Fruit fly (Drosophila melanogaster) whole organism, embryonic: Measurements from ENCODE around the gene Fst.

Experiments used
- ATbp ChIP-seq: fragments of 200-800 bp; sonication (Bioruptor generic); optimal IDR thresholded peaks from 2 replicates; lab custom pipeline; 2017; ENCODE audit warnings: missing biosample characterization, mild to moderate bottlenecking, missing genetic modification characterization, missing genetic modification reagents
- Awh ChIP-seq: fragments of 200-800 bp; sonication (Bioruptor generic); IDR thresholded peaks from 2 replicates; pipeline ENCODE4, ENCODE4 v1.3.6; 2022; ENCODE audit warnings: missing biosample characterization, missing genetic modification characterization
- CG10209 ChIP-seq: fragments of 200-800 bp; sonication (Bioruptor generic); optimal IDR thresholded peaks from 3 replicates; lab custom pipeline; 2017; ENCODE audit warnings: missing biosample characterization, mild to moderate bottlenecking, missing genetic modification characterization, missing genetic modification reagents
- CG10565 ChIP-seq: fragments of 200-800 bp; sonication (Bioruptor generic); optimal IDR thresholded peaks from 3 replicates; lab custom pipeline; 2016; ENCODE audit warnings: missing biosample characterization, mild to moderate bottlenecking, missing genetic modification characterization
- CG1233 ChIP-seq: fragments of 200-800 bp; sonication (Bioruptor generic); optimal IDR thresholded peaks from 4 replicates; lab custom pipeline; 2018; ENCODE audit warnings: missing biosample characterization, mild to moderate bottlenecking, missing genetic modification characterization
- CG12769 ChIP-seq: fragments of 200-800 bp; sonication (Bioruptor generic); optimal IDR thresholded peaks from 2 replicates; lab custom pipeline; 2019; ENCODE audit warnings: missing biosample characterization, mild to moderate bottlenecking, missing genetic modification characterization, moderate library complexity
- CG14710 ChIP-seq: fragments of 200-800 bp; sonication (Bioruptor generic); optimal IDR thresholded peaks from 3 replicates; lab custom pipeline; 2019; ENCODE audit warnings: missing biosample characterization, mild to moderate bottlenecking, missing genetic modification characterization, moderate library complexity
- CG1603 ChIP-seq: fragments of 200-800 bp; sonication (Bioruptor generic); optimal IDR thresholded peaks from 2 replicates; lab custom pipeline; 2019; ENCODE audit warnings: missing biosample characterization, mild to moderate bottlenecking, missing genetic modification characterization, moderate library complexity
- CG17385 ChIP-seq: fragments of 200-800 bp; sonication (Bioruptor generic); optimal IDR thresholded peaks from 3 replicates; lab custom pipeline; 2018; ENCODE audit warnings: missing biosample characterization, mild to moderate bottlenecking, missing genetic modification characterization
- CG2202 ChIP-seq: fragments of 200-800 bp; sonication (Bioruptor generic); optimal IDR thresholded peaks from 2 replicates; lab custom pipeline; 2018; ENCODE audit warnings: missing biosample characterization, mild to moderate bottlenecking, missing genetic modification characterization
- CG2889 ChIP-seq: fragments of 200-800 bp; sonication (Bioruptor generic); IDR thresholded peaks from 3 replicates; pipeline ENCODE4 v1.3.6; 2022; ENCODE audit warnings: missing biosample characterization, missing genetic modification characterization
- CG33213 ChIP-seq: fragments of 200-800 bp; sonication (Bioruptor generic); optimal IDR thresholded peaks from 3 replicates; lab custom pipeline; 2016; ENCODE audit warnings: missing biosample characterization, missing genetic modification characterization
- CG34422 ChIP-seq: fragments of 200-800 bp; sonication (Bioruptor generic); IDR thresholded peaks from 3 replicates; pipeline ENCODE4 v1.3.6; 2022; ENCODE audit warnings: missing biosample characterization, missing genetic modification characterization
- CG7786 ChIP-seq: fragments of 200-800 bp; sonication (Bioruptor generic); optimal IDR thresholded peaks from 2 replicates; lab custom pipeline; 2016; ENCODE audit warnings: missing biosample characterization, missing genetic modification characterization
- CG7987 ChIP-seq: fragments of 200-800 bp; sonication (Bioruptor generic); optimal IDR thresholded peaks from 2 replicates; lab custom pipeline; 2018; ENCODE audit warnings: missing biosample characterization, mild to moderate bottlenecking, missing genetic modification characterization, moderate library complexity
- Eip74EF ChIP-seq, 2 experiments: fragments of 200-800 bp in 1 of 2; fragments of >200 bp in 1 of 2; sonication (Bioruptor generic) in 1 of 2; optimal IDR thresholded peaks; 2 replicates each; lab custom pipeline; 2017 to 2019; ENCODE audit warnings: missing biosample characterization in 2 of 2, missing genetic modification characterization in 2 of 2, mild to moderate bottlenecking in 1 of 2, moderate library complexity in 1 of 2
- Med ChIP-seq: fragments of 200-800 bp; sonication (Bioruptor generic); peaks from one replicate; lab custom pipeline; 2016; ENCODE audit warnings: missing biosample characterization, missing genetic modification characterization, mild to moderate bottlenecking, inconsistent platforms, moderate library complexity
- Pdp1 ChIP-seq, 2 experiments: fragments of 200-800 bp; sonication (Bioruptor generic); optimal IDR thresholded peaks; 3 replicates each; lab custom pipeline; 2016; ENCODE audit warnings: missing biosample characterization in 2 of 2, missing genetic modification characterization in 2 of 2, mild to moderate bottlenecking in 1 of 2, moderate library complexity in 1 of 2
- Sox102F ChIP-seq: fragments of 200-800 bp; sonication (Bioruptor generic); optimal IDR thresholded peaks from 2 replicates; lab custom pipeline; 2018; ENCODE audit warnings: missing biosample characterization, mild to moderate bottlenecking, missing genetic modification characterization, moderate library complexity
- Stat92E ChIP-seq, 3 experiments: fragments of >200 bp in 2 of 3; fragments of 200-800 bp in 1 of 3; sonication (Bioruptor generic) in 1 of 3; optimal IDR thresholded peaks; 2 replicates each; lab custom pipeline; 2017 to 2019; ENCODE audit warnings: missing biosample characterization in 3 of 3, missing genetic modification characterization in 3 of 3, mild to moderate bottlenecking in 1 of 3, moderate library complexity in 1 of 3
- al ChIP-seq: fragments of 200-800 bp; sonication (Bioruptor generic); IDR thresholded peaks from 2 replicates; pipeline ENCODE4 v1.3.6; 2022; ENCODE audit warnings: missing biosample characterization, missing genetic modification characterization
- bbx ChIP-seq: fragments of 200-800 bp; sonication (Bioruptor generic); IDR thresholded peaks from 2 replicates; pipeline ENCODE4 v1.3.6; 2022; ENCODE audit warnings: missing biosample characterization, missing genetic modification characterization; ENCODE audit not compliant: partially characterized antibody
- caup ChIP-seq: fragments of 200-800 bp; sonication (Bioruptor generic); optimal IDR thresholded peaks from 3 replicates; lab custom pipeline; 2017; ENCODE audit warnings: missing biosample characterization, mild to moderate bottlenecking, missing genetic modification characterization, moderate library complexity; ENCODE audit not compliant: severe bottlenecking
- cg ChIP-seq: fragments of 200-800 bp; sonication (Bioruptor generic); optimal IDR thresholded peaks from 3 replicates; lab custom pipeline; 2019; ENCODE audit warnings: missing biosample characterization, mild to moderate bottlenecking, missing genetic modification characterization, moderate library complexity
- chinmo ChIP-seq: fragments of 200-800 bp; sonication (Bioruptor generic); IDR thresholded peaks from 4 replicates; pipeline ENCODE4 v1.3.6; 2022; ENCODE audit warnings: missing biosample characterization, missing genetic modification characterization; ENCODE audit not compliant: partially characterized antibody
- chm ChIP-seq: fragments of 200-800 bp; sonication (Bioruptor generic); IDR thresholded peaks from 2 replicates; pipeline ENCODE4 v1.3.6; 2022; ENCODE audit warnings: missing biosample characterization, missing genetic modification characterization
- ci ChIP-seq: fragments of 200-800 bp; sonication (Bioruptor generic); IDR thresholded peaks from 3 replicates; pipeline ENCODE4 v1.3.6; 2022; ENCODE audit warnings: missing biosample characterization, missing genetic modification characterization
- crol ChIP-seq: fragments of 200-800 bp; sonication (Bioruptor generic); IDR thresholded peaks from 2 replicates; pipeline ENCODE4 v1.3.6; 2022; ENCODE audit warnings: missing biosample characterization, missing genetic modification characterization
- gem ChIP-seq: fragments of 200-800 bp; sonication (Bioruptor generic); optimal IDR thresholded peaks from 2 replicates; lab custom pipeline; 2019; ENCODE audit warnings: missing biosample characterization, mild to moderate bottlenecking, missing genetic modification characterization, moderate library complexity
- gsb ChIP-seq: fragments of 200-800 bp; sonication (Bioruptor generic); IDR thresholded peaks from 2 replicates; pipeline ENCODE4 v1.3.6; 2022; ENCODE audit warnings: missing biosample characterization, missing genetic modification characterization
- ham ChIP-seq: fragments of 200-800 bp; sonication (Bioruptor generic); IDR thresholded peaks from 2 replicates; pipeline ENCODE4 v1.3.6; 2022; ENCODE audit warnings: missing biosample characterization, missing genetic modification characterization
- ind ChIP-seq: fragments of 200-800 bp; sonication (Bioruptor generic); optimal IDR thresholded peaks from 3 replicates; lab custom pipeline; 2016; ENCODE audit warnings: missing biosample characterization, missing genetic modification characterization
- kah ChIP-seq: fragments of 200-800 bp; sonication (Bioruptor generic); optimal IDR thresholded peaks from 2 replicates; lab custom pipeline; 2018; ENCODE audit warnings: missing biosample characterization, mild to moderate bottlenecking, missing genetic modification characterization
- knrl ChIP-seq: fragments of 200-800 bp; sonication (Bioruptor generic); IDR thresholded peaks from 3 replicates; pipeline ENCODE4 v1.3.6; 2022; ENCODE audit warnings: missing biosample characterization, missing genetic modification characterization; ENCODE audit not compliant: partially characterized antibody
- lov ChIP-seq, 2 experiments: fragments of 200-800 bp in 1 of 2; fragments of >200 bp in 1 of 2; sonication (Bioruptor generic) in 1 of 2; IDR thresholded peaks in 1 of 2; optimal IDR thresholded peaks in 1 of 2; 2 replicates in 1 of 2; 3 replicates in 1 of 2; pipeline versions ENCODE4 v1.3.6 to Lab custom; 2017 to 2022; ENCODE audit warnings: missing biosample characterization in 1 of 2, missing genetic modification characterization in 1 of 2
- oc ChIP-seq: fragments of 200-800 bp; sonication (Bioruptor generic); optimal IDR thresholded peaks from 2 replicates; lab custom pipeline; 2018; ENCODE audit warnings: missing biosample characterization, mild to moderate bottlenecking, missing genetic modification characterization, moderate library complexity
- otp ChIP-seq: fragments of 200-800 bp; sonication (Bioruptor generic); IDR thresholded peaks from 3 replicates; pipeline ENCODE4, ENCODE4 v1.3.6; 2022; ENCODE audit warnings: missing biosample characterization, missing genetic modification characterization
- salm ChIP-seq: fragments of 200-800 bp; sonication (Bioruptor generic); optimal IDR thresholded peaks from 2 replicates; lab custom pipeline; 2018; ENCODE audit warnings: missing biosample characterization, mild to moderate bottlenecking, missing genetic modification characterization
- sd ChIP-seq: fragments of 200-800 bp; sonication (Bioruptor generic); optimal IDR thresholded peaks from 3 replicates; lab custom pipeline; 2018; ENCODE audit warnings: missing biosample characterization, mild to moderate bottlenecking, missing genetic modification characterization, moderate library complexity
- sima ChIP-seq: fragments of 200-800 bp; sonication (Bioruptor generic); optimal IDR thresholded peaks from 2 replicates; lab custom pipeline; 2016; ENCODE audit warnings: missing biosample characterization, missing genetic modification characterization
- so ChIP-seq: fragments of 200-800 bp; sonication (Bioruptor generic); IDR thresholded peaks from 3 replicates; pipeline ENCODE4 v1.3.6; 2022; ENCODE audit warnings: missing biosample characterization, missing genetic modification characterization
- sob ChIP-seq: fragments of 200-800 bp; sonication (Bioruptor generic); IDR thresholded peaks from 2 replicates; pipeline ENCODE4 v1.3.6; 2022; ENCODE audit warnings: missing biosample characterization, missing genetic modification characterization
- usp ChIP-seq: fragments of >200 bp; optimal IDR thresholded peaks from 2 replicates; lab custom pipeline; 2017; ENCODE audit warnings: missing biosample characterization, missing genetic modification characterization
- vvl ChIP-seq: fragments of 200-800 bp; sonication (Bioruptor generic); IDR thresholded peaks from 2 replicates; pipeline ENCODE4 v1.3.6; 2022; ENCODE audit warnings: missing biosample characterization, missing genetic modification characterization

Gene Fst

dm6 chr3R:9603022-9603942, 42.7 kb downstream of the Fst start (continued):
- peak; percentile 40; the same call in 1 of the 3 replicates for TF ChIP-seq otp (GFP tag; lab: Robert Waterston, UW)
- no peak for TF ChIP-seq so (GFP tag; lab: Robert Waterston, UW)
- no peak for TF ChIP-seq bbx (GFP tag; lab: Robert Waterston, UW)
- no peak for TF ChIP-seq CG2889 (GFP tag; lab: Robert Waterston, UW)
- TF ChIP-seq Eip74EF (GFP tag; optimal IDR thresholded peaks at IDR 0.05; lab: Kevin White, UChicago) = peak in 1 of 2 experiments; percentile 7
- peak; percentile 75; the same call in 1 of the 4 replicates for TF ChIP-seq chinmo (GFP tag; lab: Robert Waterston, UW)
- TF ChIP-seq oc (tag; lab: Kevin White, UChicago) = peak; percentile 55
- TF ChIP-seq CG1233 (GFP tag; lab: Kevin White, UChicago) = peak; percentile 10
- peak; percentile 77 for TF ChIP-seq vvl (GFP tag; lab: Robert Waterston, UW)
- no peak for TF ChIP-seq gsb
- no peak for TF ChIP-seq usp (GFP tag; lab: Kevin White, UChicago)
- TF ChIP-seq CG17385 (GFP tag; lab: Kevin White, UChicago) = no peak
- TF ChIP-seq CG1603 (tag; lab: Kevin White, UChicago) = peak; percentile 33
- TF ChIP-seq crol (GFP tag; lab: Robert Waterston, UW) = peak; percentile 86
- peak; percentile 43 for TF ChIP-seq cg (GFP tag; lab: Kevin White, UChicago)
- peak; percentile 9 for TF ChIP-seq CG12769 (tag; lab: Kevin White, UChicago)
- TF ChIP-seq CG7987 (GFP tag; lab: Kevin White, UChicago) = no peak
- peak; percentile 22 for TF ChIP-seq ATbp (GFP tag; lab: Kevin White, UChicago)
- no peak for TF ChIP-seq al
- peak; percentile 15 for TF ChIP-seq CG2202 (tag; lab: Kevin White, UChicago)
- TF ChIP-seq sd (tag; lab: Kevin White, UChicago) = peak; percentile 93
- 0 out of 2 replicates have a peak, but pooled peaks have one; percentile 13 for TF ChIP-seq sob (GFP tag; lab: Robert Waterston, UW)
- TF ChIP-seq ci = peak; percentile 56; the same call in 2 of the 3 replicates
- TF ChIP-seq Stat92E (GFP tag; optimal IDR thresholded peaks at IDR 0.05; lab: Kevin White, UChicago) = peak in 1 of 3 experiments; percentile 82
- TF ChIP-seq lov (optimal IDR thresholded peaks at IDR 0.05; lab: Kevin White, UChicago) = no peak
- TF ChIP-seq lov (GFP tag; IDR thresholded peaks at IDR 0.05; lab: Robert Waterston, UW) = 0 out of 3 replicates have a peak, but pooled peaks have one; percentile 60
- TF ChIP-seq CG33213 (GFP tag; lab: Kevin White, UChicago) = no peak
- TF ChIP-seq Awh (GFP tag; lab: Robert Waterston, UW) = peak; percentile 67

dm6 chr3R:9601949-9602348, 44.0 kb downstream of the Fst start:
- TF ChIP-seq CG2889 (GFP tag; lab: Robert Waterston, UW) (no peak), Sox102F (GFP tag; lab: Kevin White, UChicago) (no peak), chm (0 out of 2 replicates have a peak, but pooled peaks have one; percentile 17), sima (GFP tag; lab: Kevin White, UChicago) (no peak), CG34422 (GFP tag; lab: Robert Waterston, UW) (no peak), ind (no peak), caup (no peak), salm (tag; lab: Kevin White, UChicago) (no peak), gem (tag; lab: Kevin White, UChicago) (peak; percentile 18), kah (GFP tag; lab: Kevin White, UChicago) (peak; percentile 77), chinmo (GFP tag; lab: Robert Waterston, UW) (0 out of 4 replicates have a peak, but pooled peaks have one; percentile 62), Med (GFP tag; lab: Kevin White, UChicago) (peak; percentile 29), CG10565 (GFP tag; lab: Kevin White, UChicago) (no peak), Pdp1 (GFP tag; optimal IDR thresholded peaks at IDR 0.05; lab: Kevin White, UChicago) (peak in 1 of 2 experiments; percentile 90), ham (GFP tag; lab: Robert Waterston, UW) (no peak), knrl (GFP tag; lab: Robert Waterston, UW) (no peak), CG7786 (GFP tag; lab: Kevin White, UChicago) (no peak), CG14710 (tag; lab: Kevin White, UChicago) (no peak), CG10209 (GFP tag; lab: Kevin White, UChicago) (no peak)
- TF ChIP-seq, all 482 proteins: peak for 6
